Fruit fly (Drosophila melanogaster) whole organism, embryonic: ENCODE data around the gene CG1307.

Experiments used
- ATbp ChIP-seq: fragments of 200-800 bp; sonication (Bioruptor generic); optimal IDR thresholded peaks from 2 replicates; lab custom pipeline; 2017; ENCODE audit warnings: missing biosample characterization, mild to moderate bottlenecking, missing genetic modification characterization, missing genetic modification reagents
- Atf6 ChIP-seq: fragments of 200-800 bp; sonication (Bioruptor generic); IDR thresholded peaks from 2 replicates; pipeline ENCODE4 v1.3.6; 2022; ENCODE audit warnings: missing biosample characterization, missing genetic modification characterization
- B-H2 ChIP-seq: fragments of 200-800 bp; sonication (Bioruptor generic); optimal IDR thresholded peaks from 2 replicates; lab custom pipeline; 2018; ENCODE audit warnings: missing biosample characterization, mild to moderate bottlenecking, missing genetic modification characterization
- Bteb2 ChIP-seq: fragments of 200-800 bp; sonication (Bioruptor generic); optimal IDR thresholded peaks from 2 replicates; lab custom pipeline; 2016; ENCODE audit warnings: missing biosample characterization, missing genetic modification characterization
- CG11398 ChIP-seq: fragments of 200-800 bp; sonication (Bioruptor generic); optimal IDR thresholded peaks from 2 replicates; lab custom pipeline; 2016; ENCODE audit warnings: missing biosample characterization, missing genetic modification characterization
- CG1233 ChIP-seq: fragments of 200-800 bp; sonication (Bioruptor generic); optimal IDR thresholded peaks from 4 replicates; lab custom pipeline; 2018; ENCODE audit warnings: missing biosample characterization, mild to moderate bottlenecking, missing genetic modification characterization
- CG12659 ChIP-seq: fragments of 200-800 bp; sonication (Bioruptor generic); optimal IDR thresholded peaks from 3 replicates; lab custom pipeline; 2017; ENCODE audit warnings: mild to moderate bottlenecking, missing biosample characterization, missing genetic modification reagents, missing genetic modification characterization
- CG13296 ChIP-seq: fragments of 200-800 bp; sonication (Bioruptor generic); optimal IDR thresholded peaks from 3 replicates; lab custom pipeline; 2018; ENCODE audit warnings: missing biosample characterization, mild to moderate bottlenecking, missing genetic modification characterization
- CG13624 ChIP-seq: fragments of 200-800 bp; sonication (Bioruptor generic); optimal IDR thresholded peaks from 2 replicates; lab custom pipeline; 2016; ENCODE audit warnings: missing biosample characterization, missing genetic modification characterization
- CG13775 ChIP-seq: fragments of 200-800 bp; sonication (Bioruptor generic); optimal IDR thresholded peaks from 3 replicates; lab custom pipeline; 2017; ENCODE audit warnings: missing biosample characterization, mild to moderate bottlenecking, missing genetic modification characterization
- CG14710 ChIP-seq: fragments of 200-800 bp; sonication (Bioruptor generic); optimal IDR thresholded peaks from 3 replicates; lab custom pipeline; 2019; ENCODE audit warnings: missing biosample characterization, mild to moderate bottlenecking, missing genetic modification characterization, moderate library complexity
- CG15269 ChIP-seq: fragments of 200-800 bp; sonication (Bioruptor generic); optimal IDR thresholded peaks from 2 replicates; lab custom pipeline; 2018; ENCODE audit warnings: missing biosample characterization, mild to moderate bottlenecking, missing genetic modification characterization, moderate library complexity
- CG15696 ChIP-seq: fragments of 200-800 bp; sonication (Bioruptor generic); optimal IDR thresholded peaks from 2 replicates; lab custom pipeline; 2019; ENCODE audit warnings: missing biosample characterization, mild to moderate bottlenecking, missing genetic modification characterization, moderate library complexity
- CG1792 ChIP-seq: fragments of 200-800 bp; sonication (Bioruptor generic); optimal IDR thresholded peaks from 2 replicates; lab custom pipeline; 2016; ENCODE audit warnings: missing biosample characterization, missing genetic modification characterization
- CG18262 ChIP-seq: fragments of 200-800 bp; optimal IDR thresholded peaks from 3 replicates; lab custom pipeline; 2019; ENCODE audit warnings: missing biosample characterization, mild to moderate bottlenecking, missing genetic modification characterization, moderate library complexity
- CG18476 ChIP-seq: fragments of 200-800 bp; sonication (Bioruptor generic); optimal IDR thresholded peaks from 2 replicates; lab custom pipeline; 2016; ENCODE audit warnings: missing biosample characterization, mild to moderate bottlenecking, missing genetic modification characterization
- CG2712 ChIP-seq: fragments of 200-800 bp; optimal IDR thresholded peaks from 3 replicates; lab custom pipeline; 2019; ENCODE audit warnings: missing biosample characterization, mild to moderate bottlenecking, missing genetic modification characterization, moderate library complexity
- CG2875 ChIP-seq: fragments of 200-800 bp; sonication (Bioruptor generic); optimal IDR thresholded peaks from 2 replicates; lab custom pipeline; 2017; ENCODE audit warnings: missing biosample characterization, mild to moderate bottlenecking, missing genetic modification characterization, missing genetic modification reagents
- CG32532 ChIP-seq: fragments of 200-800 bp; sonication (Bioruptor generic); IDR thresholded peaks from 2 replicates; pipeline ENCODE4 v1.3.6; 2022; ENCODE audit warnings: missing biosample characterization, missing genetic modification characterization
- CG3726 ChIP-seq: fragments of 200-800 bp; sonication (Bioruptor generic); IDR thresholded peaks from 3 replicates; pipeline ENCODE4, ENCODE4 v1.3.6; 2022; ENCODE audit warnings: missing biosample characterization, missing genetic modification characterization
- CG3847 ChIP-seq: fragments of 200-800 bp; sonication (Bioruptor generic); IDR thresholded peaks from 2 replicates; pipeline ENCODE4 v1.3.6; 2022; ENCODE audit warnings: missing biosample characterization, missing genetic modification characterization
- CG4404 ChIP-seq: fragments of 200-800 bp; sonication (Bioruptor generic); IDR thresholded peaks from 2 replicates; pipeline ENCODE4 v1.3.6; 2022; ENCODE audit warnings: missing biosample characterization, missing genetic modification characterization
- CG6654 ChIP-seq: fragments of 200-800 bp; sonication (Bioruptor generic); optimal IDR thresholded peaks from 2 replicates; lab custom pipeline; 2017; ENCODE audit warnings: missing biosample characterization, mild to moderate bottlenecking, missing genetic modification characterization
- CG8924 ChIP-seq: fragments of 200-800 bp; optimal IDR thresholded peaks from 3 replicates; lab custom pipeline; 2019; ENCODE audit warnings: missing biosample characterization, mild to moderate bottlenecking, missing genetic modification characterization, moderate library complexity
- CG9932 ChIP-seq: fragments of 200-800 bp; sonication (Bioruptor generic); IDR thresholded peaks from 2 replicates; pipeline ENCODE4 v1.3.6; 2022; ENCODE audit warnings: missing biosample characterization, missing genetic modification characterization
- Dfd ChIP-seq, 2 experiments: fragments of >200 bp; optimal IDR thresholded peaks; 2 replicates each; lab custom pipeline; 2017; ENCODE audit warnings: missing biosample characterization in 2 of 2, missing genetic modification characterization in 2 of 2
- Doc3 ChIP-seq: fragments of 200-800 bp; sonication (Bioruptor generic); IDR thresholded peaks from 3 replicates; pipeline ENCODE4 v1.3.6; 2022; ENCODE audit warnings: missing biosample characterization, missing genetic modification characterization; ENCODE audit not compliant: partially characterized antibody
- E2f1 ChIP-seq: fragments of 200-800 bp; sonication (Bioruptor generic); IDR thresholded peaks from 2 replicates; pipeline ENCODE4 v1.3.6; 2022; ENCODE audit warnings: missing biosample characterization, missing genetic modification characterization
- HLH54F ChIP-seq: fragments of 200-800 bp; sonication (Bioruptor generic); optimal IDR thresholded peaks from 3 replicates; lab custom pipeline; 2016; ENCODE audit warnings: missing biosample characterization, missing genetic modification characterization
- Med ChIP-seq: fragments of 200-800 bp; sonication (Bioruptor generic); peaks from one replicate; lab custom pipeline; 2016; ENCODE audit warnings: missing biosample characterization, missing genetic modification characterization, mild to moderate bottlenecking, inconsistent platforms, moderate library complexity
- Nf-YB ChIP-seq: fragments of 200-800 bp; sonication (Bioruptor generic); optimal IDR thresholded peaks from 3 replicates; lab custom pipeline; 2019; ENCODE audit warnings: missing biosample characterization, mild to moderate bottlenecking, missing genetic modification characterization, moderate library complexity
- Nf-YC ChIP-seq: fragments of 200-800 bp; optimal IDR thresholded peaks from 3 replicates; lab custom pipeline; 2019; ENCODE audit warnings: missing biosample characterization, mild to moderate bottlenecking, missing genetic modification characterization, moderate library complexity
- TFAM ChIP-seq: fragments of 200-800 bp; sonication (Bioruptor generic); optimal IDR thresholded peaks from 2 replicates; lab custom pipeline; 2017; ENCODE audit warnings: missing biosample characterization, missing genetic modification characterization, inconsistent platforms
- Taf1 ChIP-seq: fragments of 200-800 bp; sonication (Bioruptor generic); IDR thresholded peaks from 2 replicates; pipeline ENCODE4 v1.3.6; 2022; ENCODE audit warnings: missing biosample characterization, missing genetic modification characterization
- Xrp1 ChIP-seq: fragments of 200-800 bp; sonication (Bioruptor generic); IDR thresholded peaks from 2 replicates; pipeline ENCODE4 v1.3.6; 2022; ENCODE audit warnings: missing biosample characterization, missing genetic modification characterization
- al ChIP-seq: fragments of 200-800 bp; sonication (Bioruptor generic); IDR thresholded peaks from 2 replicates; pipeline ENCODE4 v1.3.6; 2022; ENCODE audit warnings: missing biosample characterization, missing genetic modification characterization
- ap ChIP-seq: fragments of 200-800 bp; sonication (Bioruptor generic); IDR thresholded peaks from 2 replicates; pipeline ENCODE4 v1.3.6; 2022; ENCODE audit warnings: missing biosample characterization, missing genetic modification characterization
- bcd ChIP-seq: fragments of 200-800 bp; sonication (Bioruptor generic); optimal IDR thresholded peaks from 2 replicates; lab custom pipeline; 2017; ENCODE audit warnings: missing biosample characterization, mild to moderate bottlenecking, missing genetic modification characterization
- br ChIP-seq: fragments of >200 bp; optimal IDR thresholded peaks from 2 replicates; lab custom pipeline; 2017
- eve ChIP-seq, 2 experiments: fragments of >200 bp; optimal IDR thresholded peaks; 2 replicates each; lab custom pipeline; 2017; ENCODE audit warnings: missing biosample characterization in 2 of 2, missing genetic modification characterization in 2 of 2
- fd102C ChIP-seq: fragments of 200-800 bp; sonication (Bioruptor generic); optimal IDR thresholded peaks from 2 replicates; lab custom pipeline; 2018; ENCODE audit warnings: missing biosample characterization, mild to moderate bottlenecking, missing genetic modification characterization, moderate library complexity
- peb ChIP-seq: fragments of 200-800 bp; sonication (Bioruptor generic); IDR thresholded peaks from 2 replicates; pipeline ENCODE4 v1.3.6; 2022; ENCODE audit warnings: missing biosample characterization, missing genetic modification characterization
- sc ChIP-seq, 3 experiments: fragments of >200 bp in 2 of 3; fragments of 200-800 bp in 1 of 3; sonication (Bioruptor generic) in 1 of 3; optimal IDR thresholded peaks; 2 replicates in 2 of 3; 3 replicates in 1 of 3; lab custom pipeline; 2017; ENCODE audit warnings: mild to moderate bottlenecking in 1 of 3, missing biosample characterization in 1 of 3, missing genetic modification characterization in 1 of 3, missing genetic modification reagents in 1 of 3
- sens ChIP-seq: fragments of 200-800 bp; sonication (Bioruptor generic); peaks from one replicate; lab custom pipeline; 2016; ENCODE audit warnings: missing biosample characterization, missing genetic modification characterization
- sens-2 ChIP-seq: fragments of 200-800 bp; sonication (Bioruptor generic); IDR thresholded peaks from 2 replicates; pipeline ENCODE4 v1.3.6; 2022; ENCODE audit warnings: missing biosample characterization, missing genetic modification characterization
- sqz ChIP-seq: fragments of 200-800 bp; sonication (Bioruptor generic); optimal IDR thresholded peaks from 3 replicates; lab custom pipeline; 2018; ENCODE audit warnings: missing biosample characterization, mild to moderate bottlenecking, missing genetic modification characterization
- sug ChIP-seq: fragments of 200-800 bp; optimal IDR thresholded peaks from 2 replicates; lab custom pipeline; 2019; ENCODE audit warnings: missing biosample characterization, mild to moderate bottlenecking, missing genetic modification characterization, moderate library complexity
- trem ChIP-seq: fragments of 200-800 bp; optimal IDR thresholded peaks from 3 replicates; lab custom pipeline; 2019; ENCODE audit warnings: missing biosample characterization, mild to moderate bottlenecking, missing genetic modification characterization, moderate library complexity
- wdn ChIP-seq: fragments of 200-800 bp; sonication (Bioruptor generic); IDR thresholded peaks from 2 replicates; pipeline ENCODE4 v1.3.6; 2022; ENCODE audit warnings: missing biosample characterization, missing genetic modification characterization
- wor ChIP-seq: fragments of 200-800 bp; sonication (Bioruptor generic); IDR thresholded peaks from 2 replicates; pipeline ENCODE4 v1.3.6; 2022; ENCODE audit warnings: missing biosample characterization, missing genetic modification characterization
- yki ChIP-seq: fragments of >200 bp; optimal IDR thresholded peaks from 3 replicates; lab custom pipeline; 2018

The CG1307 gene

dm6 chr3R:6662613-6663288 lies 5.5 kb upstream of the CG1307 start (continued):
- TF ChIP-seq CG32532 (GFP tag; lab: Robert Waterston, UW) = no peak
- peak; percentile 10 for TF ChIP-seq fd102C
- no peak for TF ChIP-seq ap (GFP tag; lab: Robert Waterston, UW)
- no peak for TF ChIP-seq B-H2
- no peak for TF ChIP-seq HLH54F (GFP tag; lab: Kevin White, UChicago)
- no peak for TF ChIP-seq sens-2 (GFP tag; lab: Robert Waterston, UW)
- no peak for TF ChIP-seq TFAM (GFP tag; lab: Kevin White, UChicago)
- TF ChIP-seq Dfd (GFP tag; optimal IDR thresholded peaks at IDR 0.05; lab: Kevin White, UChicago) = no peak
- no peak for TF ChIP-seq CG11398 (GFP tag; lab: Kevin White, UChicago)
- TF ChIP-seq CG13624 = no peak
- no peak for TF ChIP-seq sqz (GFP tag; lab: Kevin White, UChicago)
- no peak for TF ChIP-seq wdn (GFP tag; lab: Robert Waterston, UW)
- TF ChIP-seq CG12659 (GFP tag; lab: Kevin White, UChicago) = no peak
- TF ChIP-seq Med (GFP tag; lab: Kevin White, UChicago) = peak; percentile 62
- no peak for TF ChIP-seq yki (lab: Kevin White, UChicago)
- no peak for TF ChIP-seq CG1792 (GFP tag; lab: Kevin White, UChicago)
- no peak for TF ChIP-seq Bteb2
- TF ChIP-seq sug (tag; lab: Kevin White, UChicago) = no peak
- TF ChIP-seq CG14710 (tag; lab: Kevin White, UChicago) = peak; percentile 31
- TF ChIP-seq Xrp1 (GFP tag; lab: Robert Waterston, UW) = peak; percentile 41; the same call in 1 of the 2 replicates
- TF ChIP-seq CG2712 (tag; lab: Kevin White, UChicago) = peak; percentile 47
- TF ChIP-seq CG3726 (GFP tag; lab: Robert Waterston, UW) = no peak
- no peak for TF ChIP-seq sc (optimal IDR thresholded peaks at IDR 0.05; lab: Kevin White, UChicago)
- TF ChIP-seq sc (GFP tag; optimal IDR thresholded peaks at IDR 0.05; lab: Kevin White, UChicago) = no peak
- TF ChIP-seq eve (GFP tag; optimal IDR thresholded peaks at IDR 0.05; lab: Kevin White, UChicago) = peak in 1 of 2 experiments; percentile 27
- TF ChIP-seq CG2875 (GFP tag; lab: Kevin White, UChicago) = no peak
- TF ChIP-seq al (GFP tag; lab: Robert Waterston, UW) = no peak
- TF ChIP-seq CG4404 (GFP tag; lab: Robert Waterston, UW) = peak; percentile 48; the same call in 1 of the 2 replicates
- TF ChIP-seq peb (GFP tag; lab: Robert Waterston, UW) = no peak
- no peak for TF ChIP-seq CG13775 (GFP tag; lab: Kevin White, UChicago)
- TF ChIP-seq CG1233 = no peak
- peak; percentile 68 for TF ChIP-seq sens (GFP tag; lab: Kevin White, UChicago)
- no peak for TF ChIP-seq bcd (GFP tag; lab: Kevin White, UChicago)
- TF ChIP-seq CG15696 (tag; lab: Kevin White, UChicago) = peak; percentile 82
- TF ChIP-seq CG8924 = peak; percentile 13
- TF ChIP-seq Doc3 (GFP tag; lab: Robert Waterston, UW) = no peak
- TF ChIP-seq CG18476 (GFP tag; lab: Kevin White, UChicago) = no peak
- TF ChIP-seq trem (tag; lab: Kevin White, UChicago) = peak; percentile 14
- TF ChIP-seq CG6654 = no peak
- no peak for TF ChIP-seq E2f1 (GFP tag; lab: Robert Waterston, UW)
- peak; percentile 21 for TF ChIP-seq CG18262
- TF ChIP-seq CG9932 (GFP tag; lab: Robert Waterston, UW) = 0 out of 2 replicates have a peak, but pooled peaks have one; percentile 37
- no peak for TF ChIP-seq CG3847
- no peak for TF ChIP-seq wor (GFP tag; lab: Robert Waterston, UW)
- TF ChIP-seq Nf-YC = no peak
- TF ChIP-seq Atf6 = no peak
- no peak for TF ChIP-seq Nf-YB (GFP tag; lab: Kevin White, UChicago)
- no peak for TF ChIP-seq br
- TF ChIP-seq CG15269 (tag; lab: Kevin White, UChicago) = no peak
- TF ChIP-seq CG13296 (GFP tag; lab: Kevin White, UChicago) = no peak
- TF ChIP-seq ATbp (GFP tag; lab: Kevin White, UChicago) = no peak
- TF ChIP-seq Taf1 (GFP tag; lab: Robert Waterston, UW) = no peak
